Worm (Caenorhabditis elegans) whole organism, midembryonic: ENCODE data around the gene pmp-4.

Experiments
- cog-1 ChIP-seq: sonication (generic microtip); optimal IDR thresholded peaks from 2 replicates; lab custom pipeline; 2016; ENCODE audit warnings: missing genetic modification characterization, missing compliant biosample characterization
- flt-1 ChIP-seq: fragments of 200-800 bp; sonication (Bioruptor generic); IDR thresholded peaks from 2 replicates; pipeline ENCODE4 v1.3.6; 2022; ENCODE audit warnings: missing genetic modification characterization, missing compliant biosample characterization

DNA sequence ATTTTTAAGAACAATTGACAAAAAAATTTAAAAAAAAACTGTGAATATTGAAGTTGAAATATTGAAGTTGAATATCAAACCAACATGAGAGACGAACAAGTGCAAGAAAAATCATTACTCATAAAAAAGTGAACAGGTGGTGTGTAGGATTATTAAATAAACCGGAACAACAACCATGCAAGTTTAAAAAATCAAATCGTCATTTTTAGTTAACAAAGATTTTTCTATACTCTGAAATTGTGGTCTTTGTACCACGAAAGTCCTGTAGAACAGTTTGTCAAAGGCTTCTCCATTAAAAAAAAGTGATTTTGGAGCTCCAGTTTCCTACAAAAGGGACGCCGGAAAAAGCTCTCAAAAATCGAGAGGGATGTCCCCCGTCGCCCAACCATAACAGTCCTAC, 34.6 kb upstream of the pmp-4 start, which contains the start of gene C06A12.19:
- TF ChIP-seq cog-1 (tag; lab: Kevin White, UChicago) (no peak), flt-1 (GFP tag; lab: Robert Waterston, UW) (no peak)
